In the genomic region with DNA sequence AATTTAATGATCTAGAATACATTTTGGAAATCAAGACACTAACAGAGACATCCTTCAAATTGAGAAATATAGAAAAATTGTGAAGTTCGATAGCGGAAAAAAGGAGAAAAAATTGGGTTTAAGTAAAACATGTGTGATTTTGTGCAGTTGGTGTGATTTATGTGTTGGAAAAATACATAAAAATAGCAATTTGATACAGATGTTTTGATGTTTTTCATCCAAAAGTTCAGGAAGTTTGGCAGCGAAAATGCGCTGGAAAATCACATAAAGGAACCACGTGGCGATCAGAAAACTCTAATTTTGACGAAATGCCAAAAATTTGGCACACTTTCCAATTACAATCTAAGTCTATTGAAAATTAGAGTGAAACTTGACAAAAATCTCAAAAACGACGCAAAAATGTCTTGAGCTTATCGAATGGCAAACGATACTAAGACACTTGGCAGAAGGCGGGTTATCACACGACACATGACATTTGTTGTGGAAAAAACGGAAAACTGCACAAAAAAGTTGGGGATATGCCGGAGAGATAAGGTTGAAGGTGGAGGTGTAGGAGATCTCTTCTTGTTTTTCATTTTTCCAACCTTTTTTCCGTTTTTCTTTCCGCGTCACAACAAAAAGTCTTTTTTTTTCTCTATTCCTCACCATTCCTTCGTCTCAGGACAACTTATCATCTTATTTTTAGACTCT, we compare ENCODE assay signal across 5 worm cellular contexts.
TF ChIP-seq lines count a peak whose summit lies in the region.

Gene ZK1321.4, minus strand, starts transcription at position 51 of the 690 bp plus-strand sequence.

TF ChIP-seq in whole organism, L1 larva, 84 proteins besides CTCF, POLR2A, EP300 and RAD21 (continues in another document):
- TF ChIP-seq pax-3 (tag; optimal IDR thresholded peaks at IDR 0.05; lab: Kevin White, UChicago) (no peak), efl-3 (GFP tag; optimal IDR thresholded peaks at IDR 0.05; lab: Kevin White, UChicago) (no peak), unc-30 (tag; optimal IDR thresholded peaks at IDR 0.05; lab: Kevin White, UChicago) (no peak), vab-15 (tag; optimal IDR thresholded peaks at IDR 0.05; lab: Kevin White, UChicago) (no peak), lin-14 (GFP tag; optimal IDR thresholded peaks at IDR 0.05; lab: Kevin White, UChicago) (peak; percentile 35), dsc-1 (tag; optimal IDR thresholded peaks at IDR 0.05; lab: Kevin White, UChicago) (peak; percentile 77), sup-37 (GFP tag; optimal IDR thresholded peaks at IDR 0.05; lab: Kevin White, UChicago) (no peak), grh-1 (GFP tag; IDR thresholded peaks at IDR 0.05; lab: Robert Waterston, UW) (no peak), snpc-4 (tag; optimal IDR thresholded peaks at IDR 0.05; lab: Kevin White, UChicago) (no peak), egl-13 (tag; optimal IDR thresholded peaks at IDR 0.05; lab: Kevin White, UChicago) (no peak), ets-5 (GFP tag; IDR thresholded peaks at IDR 0.05; lab: Robert Waterston, UW) (no peak), zip-4 (GFP tag; optimal IDR thresholded peaks at IDR 0.05; lab: Kevin White, UChicago) (no peak), skn-1 (tag; optimal IDR thresholded peaks at IDR 0.05; lab: Kevin White, UChicago) (no peak), nhr-71 (tag; optimal IDR thresholded peaks at IDR 0.05; lab: Kevin White, UChicago) (no peak), fkh-4 (tag; optimal IDR thresholded peaks at IDR 0.05; lab: Kevin White, UChicago; ENCODE audit: borderline replicate concordance) (peak; percentile 4), nhr-85 (tag; lab: Kevin White, UChicago) (no peak), pag-3 (tag; optimal IDR thresholded peaks at IDR 0.05; lab: Kevin White, UChicago; ENCODE audit: borderline replicate concordance, insufficient read depth) (peak; percentile 97)

TF ChIP-seq in whole organism, L2 larva, 48 proteins besides CTCF, POLR2A, EP300 and RAD21:
- TF ChIP-seq nhr-11 (tag; optimal IDR thresholded peaks at IDR 0.05; lab: Kevin White, UChicago), result no peak
- no peak for TF ChIP-seq snpc-4 (tag; optimal IDR thresholded peaks at IDR 0.05; lab: Kevin White, UChicago)
- no peak for TF ChIP-seq mab-5 (tag; optimal IDR thresholded peaks at IDR 0.05; lab: Kevin White, UChicago)
- peak; percentile 1 for TF ChIP-seq sma-9 (GFP tag; optimal IDR thresholded peaks at IDR 0.05; lab: Kevin White, UChicago)
- no peak for TF ChIP-seq sma-9 (tag; optimal IDR thresholded peaks at IDR 0.05; lab: Kevin White, UChicago)
- TF ChIP-seq nhr-129 (tag; optimal IDR thresholded peaks at IDR 0.05; lab: Kevin White, UChicago), result peak; percentile 31
- TF ChIP-seq R02D3.7 (tag; optimal IDR thresholded peaks at IDR 0.05; lab: Kevin White, UChicago), result no peak

TF ChIP-seq in whole organism, L3 larva, 47 proteins besides CTCF, POLR2A, EP300 and RAD21:
- TF ChIP-seq nfya-1 (tag; optimal IDR thresholded peaks at IDR 0.05; lab: Kevin White, UChicago; ENCODE audit: insufficient read depth) (peak; percentile 22), nhr-43 (tag; optimal IDR thresholded peaks at IDR 0.05; lab: Kevin White, UChicago; ENCODE audit: poor library complexity, severe bottlenecking) (no peak)

TF ChIP-seq in whole organism, L4 larva, 104 proteins besides CTCF, POLR2A, EP300 and RAD21:
- no peak for TF ChIP-seq nhr-28 (tag; optimal IDR thresholded peaks at IDR 0.05; lab: Kevin White, UChicago)
- TF ChIP-seq nhr-11 (tag; optimal IDR thresholded peaks at IDR 0.05; lab: Kevin White, UChicago), result peak; percentile 12
TF ChIP-seq in whole organism, L4 larva: peak in this region for 1.

TF ChIP-seq in whole organism, mixed stage, embryonic, 35 proteins besides CTCF, POLR2A, EP300 and RAD21:
- TF ChIP-seq mep-1 (tag; optimal IDR thresholded peaks at IDR 0.05; lab: Kevin White, UChicago), result no peak
- TF ChIP-seq blmp-1 (tag; optimal IDR thresholded peaks at IDR 0.05; lab: Kevin White, UChicago), result no peak
- TF ChIP-seq hlh-1 (tag; optimal IDR thresholded peaks at IDR 0.05; lab: Kevin White, UChicago), result peak; percentile 19
- TF ChIP-seq unc-62 (GFP tag; optimal IDR thresholded peaks at IDR 0.05; lab: Kevin White, UChicago), result no peak
- TF ChIP-seq drap-1 (GFP tag; optimal IDR thresholded peaks at IDR 0.05; lab: Kevin White, UChicago), result no peak
- TF ChIP-seq bed-3 (GFP tag; optimal IDR thresholded peaks at IDR 0.05; lab: Kevin White, UChicago), result no peak

Comparison
In these comparisons a context has a peak if more than half of its experiments do, and no peak if none do; other contexts are left out.
1. Of the 29 proteins assayed by ChIP-seq in both whole organism, L4 larva and whole organism, L1 larva: peak only in whole organism, L4 larva: nhr-11; only in whole organism, L1 larva: unc-130; in both: none; in neither: 27.